Worm (Caenorhabditis elegans): Measurements from ENCODE around the gene T03G6.1.

DNA sequence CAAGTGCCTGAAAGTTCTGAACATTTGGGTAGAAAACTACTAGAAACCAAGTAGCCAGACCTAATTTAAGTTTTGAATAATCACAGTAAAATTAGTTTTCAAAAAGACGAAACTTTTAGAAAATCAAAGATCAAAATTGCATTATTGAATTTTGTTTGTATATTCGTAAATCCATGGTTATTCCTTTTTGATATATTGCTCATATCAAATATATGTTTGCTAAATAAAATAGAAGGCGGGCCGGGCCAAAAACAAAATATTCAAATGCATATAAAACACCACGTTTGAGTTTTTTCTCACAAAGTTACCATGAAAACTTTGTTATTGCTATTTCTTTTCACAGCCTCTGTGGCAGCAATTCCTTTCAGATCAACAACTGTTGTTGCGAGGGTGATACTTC is 30.6 kb upstream of the T03G6.1 start, which contains the start of gene ttr-42:
- TF ChIP-seq fos-1 (tag; optimal IDR thresholded peaks at IDR 0.05): no peak
- no peak for TF ChIP-seq lin-13 (GFP tag; optimal IDR thresholded peaks at IDR 0.05)
